Fruit fly (Drosophila melanogaster): ENCODE measurements around the gene S1P.

The S1P gene

DNA sequence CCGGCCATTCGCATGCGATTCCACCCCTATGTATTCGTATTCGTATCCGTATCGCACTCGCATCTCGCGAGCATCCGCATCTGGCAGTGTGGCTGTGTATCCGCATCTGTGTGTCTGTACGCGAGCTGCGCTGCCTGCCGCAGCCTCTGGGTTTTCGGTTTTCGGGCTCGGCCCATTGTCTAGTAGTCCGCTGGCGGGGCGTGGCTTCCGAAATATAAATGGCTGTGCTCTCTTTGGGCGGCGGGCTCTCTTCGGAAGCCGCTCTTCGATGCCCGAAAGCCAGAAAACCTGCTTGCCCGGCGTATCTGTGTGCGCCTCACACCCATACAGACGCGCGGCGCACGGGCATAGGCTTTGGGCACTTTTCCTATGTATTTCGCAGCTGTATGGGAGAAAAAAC is 18.8 kb downstream of the S1P start:
- TF ChIP-seq Usf (GFP tag; optimal IDR thresholded peaks at IDR 0.05) (no peak), yki (optimal IDR thresholded peaks at IDR 0.05) (peak; percentile 35), pros (GFP tag; optimal IDR thresholded peaks at IDR 0.05) (peak; percentile 9), Dll (GFP tag; IDR thresholded peaks at IDR 0.05; ENCODE audit: partially characterized antibody) (0 out of 4 replicates have a peak, but pooled peaks have one; percentile 33), Nf-YB (GFP tag; optimal IDR thresholded peaks at IDR 0.05) (peak; percentile 96), Jarid2 (GFP tag; optimal IDR thresholded peaks at IDR 0.05) (peak; percentile 38), dpn (GFP tag; optimal IDR thresholded peaks at IDR 0.05) (no peak), CG10147 (GFP tag; optimal IDR thresholded peaks at IDR 0.05) (no peak), fd96Cb (tag; optimal IDR thresholded peaks at IDR 0.05) (no peak), Trl (optimal IDR thresholded peaks at IDR 0.05) (peak; percentile 41 to 86), Trl (GFP tag; optimal IDR thresholded peaks at IDR 0.05) (no peak), ab (GFP tag; optimal IDR thresholded peaks at IDR 0.05) (no peak), CG11085 (GFP tag; IDR thresholded peaks at IDR 0.05) (no peak), Dfd (GFP tag; optimal IDR thresholded peaks at IDR 0.05) (peak in 1 of 2 experiments; percentile 25), seq (GFP tag; IDR thresholded peaks at IDR 0.05) (peak; percentile 85; the same call in 1 of the 2 replicates), twi (tag; optimal IDR thresholded peaks at IDR 0.05) (peak; percentile 23), grn (GFP tag; optimal IDR thresholded peaks at IDR 0.05) (peak; percentile 7), cg (GFP tag; optimal IDR thresholded peaks at IDR 0.05) (peak; percentile 92), Deaf1 (tag; optimal IDR thresholded peaks at IDR 0.05) (peak; percentile 92), sc (optimal IDR thresholded peaks at IDR 0.05) (no peak), sc (GFP tag; optimal IDR thresholded peaks at IDR 0.05) (no peak), CG10959 (GFP tag; IDR thresholded peaks at IDR 0.05) (no peak), Hmx (GFP tag; optimal IDR thresholded peaks at IDR 0.05) (no peak), CG4707 (GFP tag; optimal IDR thresholded peaks at IDR 0.05) (peak; percentile 15), CG10321 (GFP tag; IDR thresholded peaks at IDR 0.05) (0 out of 2 replicates have a peak, but pooled peaks have one; percentile 21), CG13775 (GFP tag; optimal IDR thresholded peaks at IDR 0.05) (peak; percentile 51), gro (GFP tag; optimal IDR thresholded peaks at IDR 0.05) (no peak), CG6175 (GFP tag; IDR thresholded peaks at IDR 0.05) (no peak), Neu2 (GFP tag; optimal IDR thresholded peaks at IDR 0.05; ENCODE audit: borderline replicate concordance) (no peak), unc-4 (GFP tag; IDR thresholded peaks at IDR 0.05; ENCODE audit: partially characterized antibody) (peak; percentile 28; the same call in 1 of the 2 replicates), tap (tag; optimal IDR thresholded peaks at IDR 0.05) (no peak), CG6791 (GFP tag; IDR thresholded peaks at IDR 0.05; ENCODE audit: partially characterized antibody) (0 out of 3 replicates have a peak, but pooled peaks have one; percentile 30), Awh (GFP tag; IDR thresholded peaks at IDR 0.05) (no peak), nom (GFP tag; optimal IDR thresholded peaks at IDR 0.05) (peak; percentile 4), row (GFP tag; IDR thresholded peaks at IDR 0.05) (0 out of 3 replicates have a peak, but pooled peaks have one; percentile 15), CG12155 (GFP tag; optimal IDR thresholded peaks at IDR 0.05) (no peak), Nf-YA (GFP tag; IDR thresholded peaks at IDR 0.05) (0 out of 2 replicates have a peak, but pooled peaks have one; percentile 5), CG2199 (GFP tag; IDR thresholded peaks at IDR 0.05) (0 out of 3 replicates have a peak, but pooled peaks have one; percentile 28), CG12769 (tag; optimal IDR thresholded peaks at IDR 0.05) (no peak), slou (GFP tag; optimal IDR thresholded peaks at IDR 0.05) (no peak), Opbp (GFP tag; IDR thresholded peaks at IDR 0.05; ENCODE audit: partially characterized antibody) (no peak), CG3163 (GFP tag; optimal IDR thresholded peaks at IDR 0.05) (peak; percentile 98), hbn (GFP tag; IDR thresholded peaks at IDR 0.05; ENCODE audit: partially characterized antibody) (peak; percentile 27; the same call in 1 of the 2 replicates), peb (GFP tag; IDR thresholded peaks at IDR 0.05) (peak; percentile 20; the same call in 1 of the 2 replicates), Nf-YC (tag; optimal IDR thresholded peaks at IDR 0.05) (peak; percentile 97), da (GFP tag; optimal IDR thresholded peaks at IDR 0.05) (no peak), gcm2 (GFP tag; optimal IDR thresholded peaks at IDR 0.05) (no peak), CG7372 (GFP tag; IDR thresholded peaks at IDR 0.05) (no peak), z (GFP tag; IDR thresholded peaks at IDR 0.05) (0 out of 3 replicates have a peak, but pooled peaks have one; percentile 6), Adf1 (GFP tag; IDR thresholded peaks at IDR 0.05) (peak; percentile 86), Asciz (GFP tag; optimal IDR thresholded peaks at IDR 0.05) (no peak)
